Fruit fly (Drosophila melanogaster): ENCODE measurements around the gene CG12402.

CG12402 gene

DNA sequence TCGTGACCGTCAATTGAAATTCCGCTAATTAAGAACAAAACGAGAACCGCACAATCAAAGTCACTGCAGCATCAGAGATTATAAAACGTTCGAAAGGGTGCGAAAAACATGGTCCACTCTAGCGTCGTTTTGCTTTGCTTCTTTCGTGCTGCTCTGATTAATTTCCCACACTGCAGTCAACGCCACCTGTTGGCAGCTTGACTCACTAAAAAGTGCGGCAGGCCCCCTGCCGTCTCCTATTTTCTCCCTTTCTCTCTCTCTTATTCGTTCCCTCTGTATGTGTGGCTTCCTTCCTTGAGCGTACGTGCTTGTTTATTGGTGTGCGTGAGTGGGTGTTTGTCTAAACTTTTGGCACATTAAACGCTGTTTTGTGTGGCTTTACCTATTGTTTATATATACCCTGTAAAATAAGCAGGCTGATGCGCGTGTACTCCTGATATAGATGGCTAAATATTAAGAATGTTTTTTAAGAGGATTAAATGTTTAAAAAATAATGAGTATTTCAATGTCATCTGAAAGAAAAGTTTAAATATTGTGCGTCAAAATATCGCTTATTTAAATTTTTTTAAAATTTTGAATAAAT lies 9.5 kb downstream of the CG12402 start (continued):
- TF ChIP-seq CG12769 (tag; optimal IDR thresholded peaks at IDR 0.05) (peak; percentile 43), al (GFP tag; IDR thresholded peaks at IDR 0.05) (no peak), CG6689 (GFP tag; IDR thresholded peaks at IDR 0.05) (no peak), CG17359 (tag; optimal IDR thresholded peaks at IDR 0.05) (no peak), p53 (GFP tag; optimal IDR thresholded peaks at IDR 0.05) (no peak), schlank (tag; optimal IDR thresholded peaks at IDR 0.05) (no peak), CG10267 (tag; optimal IDR thresholded peaks at IDR 0.05) (no peak), maf-S (GFP tag; optimal IDR thresholded peaks at IDR 0.05) (no peak), CG8359 (GFP tag; optimal IDR thresholded peaks at IDR 0.05; ENCODE audit: borderline replicate concordance) (no peak), Atf6 (GFP tag; IDR thresholded peaks at IDR 0.05) (0 out of 2 replicates have a peak, but pooled peaks have one; percentile 7), odd (GFP tag; optimal IDR thresholded peaks at IDR 0.05) (no peak), CG7556 (GFP tag; optimal IDR thresholded peaks at IDR 0.05) (peak; percentile 53), CG12219 (GFP tag; optimal IDR thresholded peaks at IDR 0.05) (no peak), gsb-n (tag; optimal IDR thresholded peaks at IDR 0.05) (no peak), CG1024 (GFP tag; IDR thresholded peaks at IDR 0.05) (no peak), fd96Cb (tag; optimal IDR thresholded peaks at IDR 0.05) (no peak), trh (GFP tag; optimal IDR thresholded peaks at IDR 0.05) (no peak), sna (GFP tag; IDR thresholded peaks at IDR 0.05; ENCODE audit: partially characterized antibody) (no peak), pnt (GFP tag; optimal IDR thresholded peaks at IDR 0.05) (no peak), tx (GFP tag; optimal IDR thresholded peaks at IDR 0.05) (no peak), CG7372 (GFP tag; IDR thresholded peaks at IDR 0.05) (peak; percentile 54), CG8089 (GFP tag; optimal IDR thresholded peaks at IDR 0.05) (no peak), prd (optimal IDR thresholded peaks at IDR 0.05) (no peak), prd (GFP tag; IDR thresholded peaks at IDR 0.05) (no peak), Ada2b (GFP tag; IDR thresholded peaks at IDR 0.05) (peak; percentile 20; the same call in 1 of the 2 replicates), ac (GFP tag; optimal IDR thresholded peaks at IDR 0.05) (no peak), Nf-YB (GFP tag; optimal IDR thresholded peaks at IDR 0.05) (no peak), HLHmδ (GFP tag; optimal IDR thresholded peaks at IDR 0.05) (no peak), CG30020 (tag; optimal IDR thresholded peaks at IDR 0.05) (no peak), hb (GFP tag; IDR thresholded peaks at IDR 0.05; ENCODE audit: partially characterized antibody) (no peak), CG10321 (GFP tag; IDR thresholded peaks at IDR 0.05) (no peak), Dad (GFP tag; optimal IDR thresholded peaks at IDR 0.05) (no peak), CG3995 (GFP tag; optimal IDR thresholded peaks at IDR 0.05) (no peak), CG4404 (GFP tag; IDR thresholded peaks at IDR 0.05) (no peak), exex (tag; optimal IDR thresholded peaks at IDR 0.05) (no peak), CG11695 (GFP tag; IDR thresholded peaks at IDR 0.05) (no peak), CG9932 (GFP tag; IDR thresholded peaks at IDR 0.05) (no peak), klu (GFP tag; IDR thresholded peaks at IDR 0.05) (no peak), kni (GFP tag; optimal IDR thresholded peaks at IDR 0.05) (no peak), CG2120 (GFP tag; optimal IDR thresholded peaks at IDR 0.05) (no peak), CG4854 (GFP tag; optimal IDR thresholded peaks at IDR 0.05) (no peak), CG7357 (GFP tag; IDR thresholded peaks at IDR 0.05) (no peak), knrl (GFP tag; IDR thresholded peaks at IDR 0.05; ENCODE audit: partially characterized antibody) (no peak), CG4424 (GFP tag; optimal IDR thresholded peaks at IDR 0.05) (no peak), CG13624 (GFP tag; optimal IDR thresholded peaks at IDR 0.05) (no peak), kah (GFP tag; optimal IDR thresholded peaks at IDR 0.05) (no peak), vfl (GFP tag; optimal IDR thresholded peaks at IDR 0.05) (no peak), mam (GFP tag; optimal IDR thresholded peaks at IDR 0.05) (no peak), CG11456 (GFP tag; IDR thresholded peaks at IDR 0.05) (peak; percentile 60; the same call in 1 of the 3 replicates), lbe (GFP tag; optimal IDR thresholded peaks at IDR 0.05) (no peak), Blimp-1 (GFP tag; optimal IDR thresholded peaks at IDR 0.05) (no peak)
